Fruit fly (Drosophila melanogaster): Measurements from ENCODE around the gene Fas1.

DNA sequence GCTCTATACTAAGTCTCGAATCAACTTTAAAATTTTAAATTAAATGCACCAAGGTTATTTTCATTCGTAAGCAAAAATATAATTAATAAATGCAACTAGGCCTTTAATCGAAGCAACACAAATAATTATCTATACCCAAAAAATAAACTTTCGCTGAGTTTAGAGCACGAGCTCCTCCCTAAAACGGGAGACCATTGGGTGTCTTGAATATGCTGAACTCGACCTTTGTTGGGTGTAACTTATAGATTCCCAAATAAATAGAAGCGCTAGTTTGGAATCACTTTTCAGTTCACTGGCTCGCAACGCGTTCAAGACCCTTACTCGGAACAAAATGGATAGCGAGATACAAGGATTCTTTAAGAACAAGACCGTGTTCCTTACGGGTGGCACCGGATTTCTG lies 7.4 kb upstream of the Fas1 start, which contains the start of gene CG17560:
- TF ChIP-seq psq (optimal IDR thresholded peaks at IDR 0.05) = no peak
- TF ChIP-seq insv (optimal IDR thresholded peaks at IDR 0.05) = no peak
- TF ChIP-seq Sin3A (optimal IDR thresholded peaks at IDR 0.05) = no peak
